Worm (Caenorhabditis elegans) whole organism, L2 larva: Measurements from ENCODE around the gene irk-1.

ENCODE experiments used
- C34F6.9 ChIP-seq: fragments of 150-350 bp; optimal IDR thresholded peaks from 2 replicates; lab custom pipeline; 2014; ENCODE audit warnings: missing biosample characterization, missing genetic modification characterization
- F13H6.1 ChIP-seq: sonication (generic microtip); optimal IDR thresholded peaks from 2 replicates; lab custom pipeline; 2016; ENCODE audit warnings: missing genetic modification characterization, missing compliant biosample characterization
- R02D3.7 ChIP-seq: fragments of 150-350 bp; optimal IDR thresholded peaks from 2 replicates; lab custom pipeline; 2014; ENCODE audit warnings: missing biosample characterization, missing genetic modification characterization
- Y55F3AM.14 ChIP-seq: fragments of 200-800 bp; sonication (Bioruptor generic); optimal IDR thresholded peaks from 2 replicates; lab custom pipeline; 2018; ENCODE audit warnings: mild to moderate bottlenecking, missing genetic modification characterization, missing compliant biosample characterization
- ZK546.5 ChIP-seq: sonication (generic microtip); optimal IDR thresholded peaks from 2 replicates; lab custom pipeline; 2017; ENCODE audit warnings: missing biosample characterization, missing genetic modification characterization
- alr-1 ChIP-seq: fragments of 150-350 bp; optimal IDR thresholded peaks from 2 replicates; lab custom pipeline; 2014; ENCODE audit warnings: missing biosample characterization, missing genetic modification characterization
- aly-2 ChIP-seq: fragments of 150-350 bp; optimal IDR thresholded peaks from 2 replicates; lab custom pipeline; 2014; ENCODE audit warnings: missing biosample characterization, missing genetic modification characterization
- ama-1 ChIP-seq: fragments of 150-350 bp; optimal IDR thresholded peaks from 2 replicates; lab custom pipeline; 2018; ENCODE audit warnings: inconsistent platforms
- blmp-1 ChIP-seq: sonication (generic microtip); optimal IDR thresholded peaks from 2 replicates; lab custom pipeline; 2017; ENCODE audit warnings: missing genetic modification characterization, mild to moderate bottlenecking, missing compliant biosample characterization, antibody characterized with exemption, moderate library complexity; ENCODE audit not compliant: insufficient read depth
- ceh-16 ChIP-seq: fragments of 150-350 bp; optimal IDR thresholded peaks from 2 replicates; lab custom pipeline; 2014; ENCODE audit warnings: missing biosample characterization, missing genetic modification characterization
- ceh-82 ChIP-seq: fragments of 150-350 bp; optimal IDR thresholded peaks from 2 replicates; lab custom pipeline; 2014; ENCODE audit warnings: missing biosample characterization, missing genetic modification characterization
- crh-2 ChIP-seq: sonication (generic microtip); optimal IDR thresholded peaks from 2 replicates; lab custom pipeline; 2017; ENCODE audit warnings: missing biosample characterization, missing genetic modification characterization
- dmd-4 ChIP-seq: sonication (generic microtip); optimal IDR thresholded peaks from 2 replicates; lab custom pipeline; 2017; ENCODE audit warnings: missing biosample characterization, missing genetic modification characterization
- egl-27 ChIP-seq: sonication (generic microtip); optimal IDR thresholded peaks from 3 replicates; lab custom pipeline; 2017; ENCODE audit warnings: missing biosample characterization, missing genetic modification reagents, missing genetic modification characterization
- elt-1 ChIP-seq: fragments of 150-350 bp; optimal IDR thresholded peaks from 2 replicates; lab custom pipeline; 2014; ENCODE audit warnings: missing biosample characterization, missing genetic modification characterization
- elt-3 ChIP-seq: sonication (generic microtip); optimal IDR thresholded peaks from 2 replicates; lab custom pipeline; 2017; ENCODE audit warnings: missing biosample characterization, missing genetic modification characterization
- fos-1 ChIP-seq: fragments of 150-350 bp; optimal IDR thresholded peaks from 2 replicates; lab custom pipeline; 2014; ENCODE audit warnings: missing biosample characterization, missing genetic modification characterization
- gmeb-1 ChIP-seq: fragments of 150-350 bp; optimal IDR thresholded peaks from 2 replicates; lab custom pipeline; 2014; ENCODE audit warnings: missing biosample characterization, missing genetic modification characterization
- lin-11 ChIP-seq: fragments of 150-350 bp; sonication (generic microtip); optimal IDR thresholded peaks from 2 replicates; lab custom pipeline; 2014; ENCODE audit warnings: missing biosample characterization, missing genetic modification characterization, inconsistent platforms, mixed read lengths
- lin-13 ChIP-seq: fragments of 150-350 bp; optimal IDR thresholded peaks from 2 replicates; lab custom pipeline; 2014; ENCODE audit warnings: missing biosample characterization, missing genetic modification reagents, missing genetic modification characterization
- lin-39 ChIP-seq: fragments of 150-350 bp; optimal IDR thresholded peaks from 2 replicates; lab custom pipeline; 2014; ENCODE audit warnings: missing biosample characterization, missing genetic modification reagents, missing genetic modification characterization
- lsy-2 ChIP-seq, 2 experiments: fragments of 150-350 bp in 1 of 2; sonication (generic microtip) in 1 of 2; optimal IDR thresholded peaks; 2 replicates each; lab custom pipeline; 2014 to 2017; ENCODE audit warnings: missing biosample characterization in 2 of 2, missing genetic modification characterization in 2 of 2
- mab-5 ChIP-seq: fragments of 150-350 bp; optimal IDR thresholded peaks from 2 replicates; lab custom pipeline; 2014; ENCODE audit warnings: missing biosample characterization, missing genetic modification characterization
- mbf-1 ChIP-seq: sonication (generic microtip); optimal IDR thresholded peaks from 2 replicates; lab custom pipeline; 2017; ENCODE audit warnings: missing biosample characterization, missing genetic modification characterization
- mdl-1 ChIP-seq, 2 experiments: fragments of 150-350 bp in 1 of 2; sonication (generic microtip) in 1 of 2; optimal IDR thresholded peaks; 2 replicates each; lab custom pipeline; 2017; ENCODE audit warnings: missing biosample characterization in 2 of 2, missing genetic modification characterization in 2 of 2
- nhr-10 ChIP-seq: sonication (generic microtip); optimal IDR thresholded peaks from 2 replicates; lab custom pipeline; 2017; ENCODE audit warnings: missing biosample characterization, missing genetic modification characterization
- nhr-11 ChIP-seq: fragments of 150-350 bp; optimal IDR thresholded peaks from 2 replicates; lab custom pipeline; 2014; ENCODE audit warnings: missing biosample characterization, missing genetic modification characterization
- nhr-12 ChIP-seq: fragments of 150-350 bp; optimal IDR thresholded peaks from 2 replicates; lab custom pipeline; 2014; ENCODE audit warnings: missing biosample characterization, missing genetic modification characterization
- nhr-129 ChIP-seq: fragments of 150-350 bp; optimal IDR thresholded peaks from 2 replicates; lab custom pipeline; 2014; ENCODE audit warnings: missing biosample characterization, missing genetic modification characterization
- nhr-21 ChIP-seq: fragments of 150-350 bp; optimal IDR thresholded peaks from 2 replicates; lab custom pipeline; 2014; ENCODE audit warnings: missing biosample characterization, missing genetic modification characterization
- nhr-23 ChIP-seq: fragments of 150-350 bp; optimal IDR thresholded peaks from 2 replicates; lab custom pipeline; 2014; ENCODE audit warnings: missing biosample characterization, missing genetic modification reagents, missing genetic modification characterization
- nhr-237 ChIP-seq: fragments of 150-350 bp; optimal IDR thresholded peaks from 2 replicates; lab custom pipeline; 2014; ENCODE audit warnings: missing biosample characterization, missing genetic modification characterization
- nhr-25 ChIP-seq: fragments of 150-350 bp; sonication (generic microtip); optimal IDR thresholded peaks from 3 replicates; lab custom pipeline; 2014; ENCODE audit warnings: missing biosample characterization, missing genetic modification characterization
- nhr-6 ChIP-seq: fragments of 150-350 bp; optimal IDR thresholded peaks from 2 replicates; lab custom pipeline; 2014; ENCODE audit warnings: missing biosample characterization, missing genetic modification characterization
- nhr-77 ChIP-seq: fragments of 150-350 bp; optimal IDR thresholded peaks from 2 replicates; lab custom pipeline; 2014; ENCODE audit warnings: missing biosample characterization, missing genetic modification characterization
- peb-1 ChIP-seq: fragments of 150-350 bp; optimal IDR thresholded peaks from 2 replicates; lab custom pipeline; 2014; ENCODE audit warnings: missing biosample characterization, missing genetic modification characterization
- sem-4 ChIP-seq: fragments of 150-350 bp; optimal IDR thresholded peaks from 2 replicates; lab custom pipeline; 2014; ENCODE audit warnings: missing biosample characterization, missing genetic modification reagents, missing genetic modification characterization
- skn-1 ChIP-seq: sonication (generic microtip); optimal IDR thresholded peaks from 2 replicates; lab custom pipeline; 2017; ENCODE audit warnings: missing biosample characterization, missing genetic modification characterization
- sma-3 ChIP-seq: sonication (generic microtip); optimal IDR thresholded peaks from 2 replicates; lab custom pipeline; 2016; ENCODE audit warnings: missing genetic modification reagents, missing genetic modification characterization, missing compliant biosample characterization
- sma-9 ChIP-seq, 2 experiments: fragments of 150-350 bp in 1 of 2; sonication (generic microtip) in 1 of 2; optimal IDR thresholded peaks; 2 replicates each; lab custom pipeline; 2014 to 2016; ENCODE audit warnings: missing genetic modification characterization in 2 of 2, mild to moderate bottlenecking in 1 of 2, missing biosample characterization in 1 of 2, missing compliant biosample characterization in 1 of 2, missing genetic modification reagents in 1 of 2, moderate library complexity in 1 of 2
- snpc-4 ChIP-seq: fragments of 150-350 bp; optimal IDR thresholded peaks from 2 replicates; lab custom pipeline; 2014; ENCODE audit warnings: missing biosample characterization, missing genetic modification characterization
- unc-39 ChIP-seq: fragments of 150-350 bp; optimal IDR thresholded peaks from 2 replicates; lab custom pipeline; 2014; ENCODE audit warnings: missing biosample characterization, missing genetic modification characterization
- unc-55 ChIP-seq: fragments of 150-350 bp; sonication (generic microtip); optimal IDR thresholded peaks from 3 replicates; lab custom pipeline; 2014; ENCODE audit warnings: missing biosample characterization, missing genetic modification reagents, missing genetic modification characterization
- unc-62 ChIP-seq: fragments of 150-350 bp; optimal IDR thresholded peaks from 2 replicates; lab custom pipeline; 2014; ENCODE audit warnings: missing biosample characterization, missing genetic modification reagents, missing genetic modification characterization
- zag-1 ChIP-seq: fragments of 150-350 bp; optimal IDR thresholded peaks from 2 replicates; lab custom pipeline; 2014; ENCODE audit warnings: missing biosample characterization, missing genetic modification characterization
- ztf-1 ChIP-seq: fragments of 200-800 bp; sonication (Bioruptor generic); conservative IDR thresholded peaks from 2 replicates; pipeline ENCODE4 v1.3.6; 2022; ENCODE audit warnings: missing genetic modification characterization, missing compliant biosample characterization
- ztf-11 ChIP-seq: sonication (generic microtip); optimal IDR thresholded peaks from 2 replicates; lab custom pipeline; 2017; ENCODE audit warnings: missing biosample characterization, missing genetic modification characterization
- ztf-4 ChIP-seq: fragments of 150-350 bp; optimal IDR thresholded peaks from 2 replicates; lab custom pipeline; 2014; ENCODE audit warnings: missing biosample characterization, missing genetic modification characterization

The irk-1 gene

DNA sequence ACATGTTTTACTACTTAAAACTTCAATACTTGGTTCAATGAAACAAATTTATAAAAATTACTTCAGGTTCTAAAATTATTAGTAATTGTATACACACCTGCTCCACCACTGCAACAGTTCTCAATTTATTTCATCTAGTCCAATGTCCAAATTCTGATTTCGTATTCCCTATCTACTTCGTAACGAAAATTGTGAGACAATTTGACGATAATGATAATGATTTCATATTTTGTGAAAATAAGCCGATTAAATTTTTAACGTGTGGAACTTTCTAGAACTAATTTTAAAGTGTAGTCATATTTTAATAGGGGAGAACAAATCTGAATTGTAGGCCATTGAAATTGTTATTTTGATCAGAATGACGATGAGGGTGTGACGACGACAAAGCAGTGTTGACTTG lies 12.5 kb upstream of the irk-1 start:
- TF ChIP-seq lsy-2 (tag; optimal IDR thresholded peaks at IDR 0.05; lab: Kevin White, UChicago) (no peak), crh-2 (tag; lab: Kevin White, UChicago) (peak; percentile 42), nhr-129 (tag; lab: Kevin White, UChicago) (no peak), F13H6.1 (tag; lab: Kevin White, UChicago) (no peak), ZK546.5 (tag; lab: Kevin White, UChicago) (no peak)

DNA sequence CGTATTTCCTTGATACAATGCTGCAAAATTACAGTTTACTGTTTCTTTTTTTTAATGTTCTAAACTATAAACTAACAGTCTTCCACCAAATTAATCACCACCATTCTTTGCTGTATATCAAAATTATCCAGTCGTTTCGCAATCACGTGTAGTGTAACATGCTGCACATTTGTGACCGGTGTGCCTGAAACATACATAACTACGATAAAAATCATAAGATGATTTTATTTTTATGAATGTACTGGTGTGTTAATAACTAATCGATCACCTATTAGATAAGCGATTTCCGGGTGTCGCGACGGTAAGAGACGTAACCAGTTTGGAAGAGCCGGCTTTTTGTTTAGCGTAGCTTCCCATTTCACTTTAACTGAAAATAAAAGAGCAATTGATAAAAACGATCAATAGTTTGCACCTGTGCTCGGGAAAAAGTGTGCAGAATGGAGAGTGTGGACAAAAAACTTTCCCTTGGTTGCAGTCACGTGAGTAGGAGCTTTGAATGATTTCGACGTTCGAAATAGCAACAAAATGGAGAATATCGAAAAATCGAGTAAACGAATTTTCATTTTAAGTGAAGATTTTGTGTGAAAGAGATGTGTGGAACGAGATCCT lies 11.2 kb upstream of the irk-1 start, which contains the start of gene sgca-1:
Gene sgca-1 (minus strand): TSS at position 584 of the 609 bp plus-strand sequence.
- TF ChIP-seq C34F6.9 (tag; lab: Kevin White, UChicago), result no peak
- peak in 1 of 2 experiments; percentile 1 for TF ChIP-seq mdl-1 (tag; optimal IDR thresholded peaks at IDR 0.05; lab: Kevin White, UChicago)
- TF ChIP-seq mbf-1 (tag; lab: Kevin White, UChicago), result no peak
- TF ChIP-seq nhr-23 (tag; lab: Kevin White, UChicago), result no peak
- TF ChIP-seq elt-3 (tag; lab: Kevin White, UChicago), result no peak
- no peak for TF ChIP-seq dmd-4 (tag; lab: Kevin White, UChicago)
- TF ChIP-seq nhr-21 (tag; lab: Kevin White, UChicago), result no peak
- TF ChIP-seq ceh-82 (tag; lab: Kevin White, UChicago), result no peak
- TF ChIP-seq ceh-16 (tag; lab: Kevin White, UChicago), result no peak
- TF ChIP-seq nhr-6, result no peak
- TF ChIP-seq ztf-4 (tag; lab: Kevin White, UChicago), result no peak
- peak; percentile 7 for TF ChIP-seq sma-3 (GFP tag; lab: Kevin White, UChicago)
- TF ChIP-seq unc-39 (tag; lab: Kevin White, UChicago), result no peak
- no peak for TF ChIP-seq nhr-10 (tag; lab: Kevin White, UChicago)
- TF ChIP-seq ztf-1 (GFP tag; lab: Robert Waterston, UW), result no peak
- peak; percentile 69 for TF ChIP-seq fos-1 (tag; lab: Kevin White, UChicago)
- peak; percentile 34 for TF ChIP-seq crh-2 (tag; lab: Kevin White, UChicago)
- no peak for TF ChIP-seq sem-4 (tag; lab: Kevin White, UChicago)
- no peak for TF ChIP-seq alr-1 (tag; lab: Kevin White, UChicago)
- TF ChIP-seq ama-1 (lab: Kevin White, UChicago), result peak; percentile 1
- no peak for TF ChIP-seq ZK546.5 (tag; lab: Kevin White, UChicago)
- no peak for TF ChIP-seq R02D3.7 (tag; lab: Kevin White, UChicago)
- TF ChIP-seq blmp-1 (tag; lab: Kevin White, UChicago), result no peak
- no peak for TF ChIP-seq lin-11 (tag; lab: Kevin White, UChicago)
- TF ChIP-seq lin-13, result no peak
- TF ChIP-seq aly-2 (tag; lab: Kevin White, UChicago), result no peak
- no peak for TF ChIP-seq unc-62 (GFP tag; lab: Kevin White, UChicago)
- no peak for TF ChIP-seq egl-27 (tag; lab: Kevin White, UChicago)
- TF ChIP-seq nhr-129 (tag; lab: Kevin White, UChicago), result no peak
- TF ChIP-seq sma-9 (GFP tag; optimal IDR thresholded peaks at IDR 0.05; lab: Kevin White, UChicago), result peak; percentile 59
- no peak for TF ChIP-seq sma-9 (tag; optimal IDR thresholded peaks at IDR 0.05; lab: Kevin White, UChicago)
- no peak for TF ChIP-seq elt-1
- TF ChIP-seq lin-39 (tag; lab: Kevin White, UChicago), result no peak
- TF ChIP-seq lsy-2 (tag; optimal IDR thresholded peaks at IDR 0.05; lab: Kevin White, UChicago), result no peak
- no peak for TF ChIP-seq snpc-4 (tag; lab: Kevin White, UChicago)
- no peak for TF ChIP-seq peb-1 (tag; lab: Kevin White, UChicago)
- TF ChIP-seq gmeb-1 (tag; lab: Kevin White, UChicago), result peak; percentile 53
- TF ChIP-seq nhr-11 (tag; lab: Kevin White, UChicago), result no peak
- no peak for TF ChIP-seq nhr-77 (tag; lab: Kevin White, UChicago)
- TF ChIP-seq nhr-12 (tag; lab: Kevin White, UChicago), result no peak
- no peak for TF ChIP-seq zag-1 (tag; lab: Kevin White, UChicago)
- no peak for TF ChIP-seq nhr-25
- no peak for TF ChIP-seq mab-5 (tag; lab: Kevin White, UChicago)
- no peak for TF ChIP-seq nhr-237 (tag; lab: Kevin White, UChicago)
- no peak for TF ChIP-seq unc-55 (GFP tag; lab: Kevin White, UChicago)
- no peak for TF ChIP-seq ztf-11 (tag; lab: Kevin White, UChicago)
- TF ChIP-seq Y55F3AM.14 (GFP tag; lab: Kevin White, UChicago), result no peak
- TF ChIP-seq F13H6.1 (tag; lab: Kevin White, UChicago), result peak; percentile 26
- no peak for TF ChIP-seq skn-1 (tag; lab: Kevin White, UChicago)
